Fruit fly (Drosophila melanogaster): ENCODE data around the gene CG5854.

DNA sequence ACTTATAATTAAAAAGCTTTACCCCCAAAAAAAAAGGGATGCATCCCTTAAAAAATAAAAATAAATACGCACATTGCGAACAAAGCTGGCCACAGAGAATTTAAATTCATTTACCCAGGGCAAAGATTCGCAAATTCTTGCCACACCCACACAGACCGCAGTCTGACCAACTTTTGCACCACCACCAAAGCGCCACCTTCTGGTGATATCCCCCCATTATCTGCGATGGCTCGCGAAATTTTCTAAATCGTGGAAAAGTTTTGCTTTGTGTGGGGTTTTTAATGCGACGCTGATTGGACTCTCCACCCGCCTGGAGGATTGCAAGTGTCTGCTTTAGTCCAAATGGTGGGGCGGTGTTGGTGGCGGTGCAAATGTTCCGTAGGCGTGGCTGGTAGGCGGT is 33.6 kb upstream of the CG5854 start:
- no peak for TF ChIP-seq pan (optimal IDR thresholded peaks at IDR 0.05)
- TF ChIP-seq Dfd (GFP tag; optimal IDR thresholded peaks at IDR 0.05): no peak
- TF ChIP-seq usp (GFP tag; optimal IDR thresholded peaks at IDR 0.05): no peak
- no peak for TF ChIP-seq Abd-B (GFP tag; optimal IDR thresholded peaks at IDR 0.05)

All from whole organism, wandering third instar larva.